Fruit fly (Drosophila melanogaster): ENCODE data around the gene CG14285.

DNA sequence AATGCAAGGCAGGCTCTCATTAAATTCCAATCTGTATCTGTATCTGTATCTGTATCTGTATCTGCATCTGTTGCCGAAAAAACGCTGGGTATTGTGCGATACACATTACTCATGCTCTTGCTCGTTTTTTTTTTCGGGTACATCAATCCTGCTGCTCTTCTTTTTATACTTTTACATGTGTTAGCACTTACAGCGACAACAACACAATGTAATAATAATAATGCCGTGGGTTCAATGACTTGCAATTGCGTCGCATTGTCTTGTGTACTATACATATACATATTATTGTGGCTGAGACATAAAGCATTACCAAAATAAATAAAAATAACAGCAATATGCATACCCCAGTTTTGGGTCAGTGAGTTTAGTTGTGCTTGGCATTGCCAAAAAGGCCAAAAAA, 29.9 kb downstream of the CG14285 start:
- TF ChIP-seq kay (GFP tag; ENCODE audit: borderline replicate concordance) (no peak), pad (GFP tag; optimal IDR thresholded peaks at IDR 0.05) (no peak), CG7101 (tag; optimal IDR thresholded peaks at IDR 0.05) (no peak), CG7045 (GFP tag; optimal IDR thresholded peaks at IDR 0.05) (no peak), CG5204 (GFP tag; optimal IDR thresholded peaks at IDR 0.05) (no peak), Crg-1 (GFP tag; optimal IDR thresholded peaks at IDR 0.05) (no peak), cic (GFP tag; optimal IDR thresholded peaks at IDR 0.05) (no peak), CG11617 (GFP tag; optimal IDR thresholded peaks at IDR 0.05) (no peak), tj (GFP tag; optimal IDR thresholded peaks at IDR 0.05) (no peak), CG1620 (GFP tag; optimal IDR thresholded peaks at IDR 0.05) (no peak), CG12768 (GFP tag; optimal IDR thresholded peaks at IDR 0.05) (no peak), CG33017 (tag; optimal IDR thresholded peaks at IDR 0.05) (no peak), Clk (GFP tag; optimal IDR thresholded peaks at IDR 0.05) (no peak)
